Worm (Caenorhabditis elegans) whole organism, early embryonic: ENCODE measurements around the gene lec-1.

Experiments
- B0310.2 ChIP-seq: sonication (generic microtip); optimal IDR thresholded peaks from 2 replicates; lab custom pipeline; 2016; ENCODE audit warnings: mild to moderate bottlenecking, missing genetic modification characterization, missing compliant biosample characterization
- aly-1 ChIP-seq: sonication (generic microtip); optimal IDR thresholded peaks from 2 replicates; lab custom pipeline; 2016; ENCODE audit warnings: missing genetic modification characterization, missing compliant biosample characterization
- ama-1 ChIP-seq: fragments of 150-350 bp; optimal IDR thresholded peaks from 2 replicates; lab custom pipeline; 2014
- ceh-13 ChIP-seq: fragments of 200-800 bp; sonication (Bioruptor generic); optimal IDR thresholded peaks from 2 replicates; lab custom pipeline; 2018; ENCODE audit warnings: mild to moderate bottlenecking, missing genetic modification characterization, missing compliant biosample characterization
- flt-1 ChIP-seq: fragments of 200-800 bp; sonication (Bioruptor generic); IDR thresholded peaks from 2 replicates; pipeline ENCODE4 v1.3.6; 2022; ENCODE audit warnings: missing genetic modification characterization, missing compliant biosample characterization
- pes-1 ChIP-seq: fragments of 200-800 bp; sonication (Bioruptor generic); IDR thresholded peaks from 2 replicates; pipeline ENCODE4 v1.3.6; 2022; ENCODE audit warnings: missing genetic modification reagents, missing genetic modification characterization, missing compliant biosample characterization
- scrt-1 ChIP-seq: fragments of 200-800 bp; sonication (Bioruptor generic); IDR thresholded peaks from 2 replicates; pipeline ENCODE4 v1.3.6; 2022; ENCODE audit warnings: missing genetic modification characterization, missing compliant biosample characterization
- tbx-37 ChIP-seq: fragments of 200-800 bp; sonication (Bioruptor generic); conservative IDR thresholded peaks from 2 replicates; pipeline ENCODE4 v1.3.6; 2022; ENCODE audit warnings: missing genetic modification reagents, missing genetic modification characterization, missing compliant biosample characterization

DNA sequence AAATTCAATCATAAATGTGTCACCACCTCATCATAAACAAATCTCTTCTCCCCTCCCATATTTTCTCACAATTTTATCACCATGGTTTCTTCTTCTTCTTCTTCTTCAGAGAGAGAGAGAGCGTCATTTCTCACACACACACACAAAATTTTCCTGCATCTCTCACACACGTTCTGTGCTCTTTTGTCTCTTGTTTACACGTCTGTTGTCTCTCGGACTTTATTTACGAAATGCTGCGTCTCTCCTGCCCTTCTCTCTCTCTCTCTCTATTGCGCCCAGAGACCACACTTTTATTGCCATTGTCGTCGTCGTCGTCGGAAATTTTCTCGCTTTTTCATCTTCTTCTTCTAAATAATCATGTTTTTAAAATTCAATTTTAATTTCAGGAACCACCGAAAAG, at the start of gene lec-1:
- TF ChIP-seq aly-1 (no peak), ama-1 (no peak), ceh-13 (GFP tag; lab: Kevin White, UChicago) (no peak), flt-1 (no peak), tbx-37 (GFP tag; lab: Robert Waterston, UW) (no peak), pes-1 (GFP tag; lab: Robert Waterston, UW) (no peak), B0310.2 (tag; lab: Kevin White, UChicago) (no peak), scrt-1 (no peak)
